Worm (Caenorhabditis elegans): Measurements from ENCODE around the gene tsp-20.

tsp-20 gene

ce11 chrX:11985887-11986286 lies 48.0 kb downstream of the tsp-20 start, which contains the start of gene C49F5.5:
C49F5.5 (plus strand) TSS chrX:11986187.
- TF ChIP-seq ahr-1 (tag; optimal IDR thresholded peaks at IDR 0.05) (no peak), hlh-6 (tag; optimal IDR thresholded peaks at IDR 0.05) (no peak), fkh-10 (GFP tag; optimal IDR thresholded peaks at IDR 0.05) (no peak), hlh-13 (GFP tag; optimal IDR thresholded peaks at IDR 0.05) (no peak), dmd-4 (tag; optimal IDR thresholded peaks at IDR 0.05; ENCODE audit: borderline replicate concordance) (no peak), ceh-48 (tag; optimal IDR thresholded peaks at IDR 0.05) (no peak), tbx-2 (tag; optimal IDR thresholded peaks at IDR 0.05) (no peak), ceh-22 (tag; optimal IDR thresholded peaks at IDR 0.05) (no peak), odd-2 (tag; optimal IDR thresholded peaks at IDR 0.05) (no peak), zip-5 (tag; optimal IDR thresholded peaks at IDR 0.05) (no peak), fax-1 (tag; optimal IDR thresholded peaks at IDR 0.05) (no peak), C08G9.2 (tag; optimal IDR thresholded peaks at IDR 0.05) (no peak), nfya-1 (tag; optimal IDR thresholded peaks at IDR 0.05) (no peak), ceh-2 (tag; optimal IDR thresholded peaks at IDR 0.05) (no peak), rnt-1 (tag; optimal IDR thresholded peaks at IDR 0.05) (no peak), sox-2 (GFP tag; IDR thresholded peaks at IDR 0.05) (no peak), F13H6.1 (tag; optimal IDR thresholded peaks at IDR 0.05) (no peak), K09A11.1 (tag; optimal IDR thresholded peaks at IDR 0.05; ENCODE audit: insufficient read depth) (no peak)

DNA sequence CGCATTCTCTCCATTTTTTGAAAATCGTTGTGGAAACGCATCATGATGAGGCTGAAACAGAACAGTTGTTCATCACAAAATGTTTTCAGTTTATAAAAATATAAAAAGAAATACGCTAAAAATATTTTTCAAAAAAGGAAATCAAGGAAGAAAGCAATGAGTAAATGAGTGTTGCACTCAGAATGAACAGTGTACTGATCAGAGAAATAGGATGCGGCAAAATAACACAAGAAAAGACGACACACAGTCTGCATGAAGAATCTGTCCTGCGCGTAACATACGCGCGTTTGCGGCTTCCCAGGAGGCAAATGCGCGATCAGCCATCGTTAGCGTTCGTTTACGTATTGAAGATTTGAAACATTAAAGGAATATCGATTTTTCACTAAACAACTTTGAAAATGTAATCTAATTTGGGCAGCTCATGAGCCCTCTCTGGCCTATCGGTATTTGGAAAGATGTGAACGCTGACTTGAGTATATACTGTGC lies 50.2 kb downstream of the tsp-20 start, which contains the start of gene C49F5.3:
C49F5.3 (minus strand) TSS at position 51 of the 486 bp plus-strand sequence.
- no peak for TF ChIP-seq elt-2 (tag; optimal IDR thresholded peaks at IDR 0.05)
- no peak for TF ChIP-seq pha-2 (tag; optimal IDR thresholded peaks at IDR 0.05)
- no peak for TF ChIP-seq C08G9.2 (tag; optimal IDR thresholded peaks at IDR 0.05)
- TF ChIP-seq lim-6 (tag; optimal IDR thresholded peaks at IDR 0.05), result no peak
- TF ChIP-seq ceh-9 (tag; optimal IDR thresholded peaks at IDR 0.05), result no peak
- no peak for TF ChIP-seq nhr-11 (tag; optimal IDR thresholded peaks at IDR 0.05)

ce11 chrX:11982065-11982464 lies 51.8 kb downstream of the tsp-20 start, which contains the start of gene nhr-167:
nhr-167 (minus strand) TSS chrX:11982085.
- TF ChIP-seq ceh-6 (GFP tag; optimal IDR thresholded peaks at IDR 0.05), result no peak
- TF ChIP-seq nhr-232 (tag; optimal IDR thresholded peaks at IDR 0.05), result no peak
- TF ChIP-seq ama-1 (optimal IDR thresholded peaks at IDR 0.05), result no peak
